Worm (Caenorhabditis elegans): Measurements from ENCODE around the gene lrch-1.

ce11 chrX:6169252-6169651 lies 47.2 kb downstream of the lrch-1 start, which contains the start of gene T25B2.2:
- TF ChIP-seq ama-1 (optimal IDR thresholded peaks at IDR 0.05) (no peak), daf-12 (tag; optimal IDR thresholded peaks at IDR 0.05) (no peak)
